2 fruit fly cellular contexts compared by ENCODE assay signal in the genomic region with DNA sequence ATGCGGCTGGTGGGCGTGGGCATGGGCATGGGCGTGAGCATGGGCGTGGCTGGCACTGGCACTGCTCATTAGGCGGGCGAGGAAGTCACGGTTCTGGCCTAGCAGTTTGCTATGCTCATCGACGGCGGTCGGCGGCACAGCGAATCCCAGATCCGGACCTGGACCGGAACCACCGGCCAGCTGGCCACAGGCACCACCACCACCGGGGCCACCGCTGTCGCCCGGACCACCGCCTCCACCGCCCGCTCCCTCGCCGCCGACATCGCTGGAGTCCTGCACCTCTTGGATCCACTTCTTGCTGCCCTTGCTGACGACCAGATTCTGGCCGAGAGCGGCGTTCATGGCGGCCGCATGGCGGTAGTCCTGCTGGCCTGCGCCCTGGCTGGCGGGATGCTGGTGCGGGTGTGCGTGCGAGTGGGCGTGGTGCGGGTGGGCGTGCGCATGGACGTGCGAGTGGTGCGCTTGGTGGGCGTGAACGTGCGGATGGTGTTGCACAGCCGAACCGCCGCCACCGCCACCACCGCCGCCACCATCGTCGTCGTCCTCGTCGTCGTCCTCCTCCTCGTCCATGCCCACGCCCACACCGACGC.
TF ChIP-seq lines count a peak whose summit lies in the region.

No protein-coding gene starts in this region.

- no peak for TF ChIP-seq CTCF in whole organism, embryonic (GFP tag; optimal IDR thresholded peaks at IDR 0.05; lab: Kevin White, UChicago)

TF ChIP-seq in whole organism, embryonic, 481 proteins besides CTCF, POLR2A, EP300 and RAD21:
- TF ChIP-seq sens (GFP tag; lab: Kevin White, UChicago) = peak; percentile 34
- TF ChIP-seq CkIIα-i1 (GFP tag; IDR thresholded peaks at IDR 0.05; lab: Robert Waterston, UW) = no peak
- no peak for TF ChIP-seq cg (GFP tag; optimal IDR thresholded peaks at IDR 0.05; lab: Kevin White, UChicago)
- TF ChIP-seq pan (optimal IDR thresholded peaks at IDR 0.05; lab: Kevin White, UChicago) = no peak
- peak in 1 of 2 experiments; percentile 21 for TF ChIP-seq pan (GFP tag; optimal IDR thresholded peaks at IDR 0.05 in 1 of 2, IDR thresholded peaks at IDR 0.05 in 1 of 2)
- peak; percentile 93 for TF ChIP-seq Hr39 (optimal IDR thresholded peaks at IDR 0.05; lab: Kevin White, UChicago)
- no peak for TF ChIP-seq p53 (GFP tag; optimal IDR thresholded peaks at IDR 0.05; lab: Kevin White, UChicago)

TF ChIP-seq in whole organism, wandering third instar larva, 38 proteins besides CTCF, POLR2A, EP300 and RAD21:
- TF ChIP-seq lola (GFP tag; optimal IDR thresholded peaks at IDR 0.05; lab: Kevin White, UChicago) (no peak), foxo (GFP tag; optimal IDR thresholded peaks at IDR 0.05; lab: Kevin White, UChicago) (no peak), pan (optimal IDR thresholded peaks at IDR 0.05; lab: Kevin White, UChicago) (peak; percentile 24), Dfd (GFP tag; optimal IDR thresholded peaks at IDR 0.05; lab: Kevin White, UChicago) (peak; percentile 95)
